Fruit fly (Drosophila melanogaster): ENCODE results near the gene Gapvd1.

The Gapvd1 gene

DNA sequence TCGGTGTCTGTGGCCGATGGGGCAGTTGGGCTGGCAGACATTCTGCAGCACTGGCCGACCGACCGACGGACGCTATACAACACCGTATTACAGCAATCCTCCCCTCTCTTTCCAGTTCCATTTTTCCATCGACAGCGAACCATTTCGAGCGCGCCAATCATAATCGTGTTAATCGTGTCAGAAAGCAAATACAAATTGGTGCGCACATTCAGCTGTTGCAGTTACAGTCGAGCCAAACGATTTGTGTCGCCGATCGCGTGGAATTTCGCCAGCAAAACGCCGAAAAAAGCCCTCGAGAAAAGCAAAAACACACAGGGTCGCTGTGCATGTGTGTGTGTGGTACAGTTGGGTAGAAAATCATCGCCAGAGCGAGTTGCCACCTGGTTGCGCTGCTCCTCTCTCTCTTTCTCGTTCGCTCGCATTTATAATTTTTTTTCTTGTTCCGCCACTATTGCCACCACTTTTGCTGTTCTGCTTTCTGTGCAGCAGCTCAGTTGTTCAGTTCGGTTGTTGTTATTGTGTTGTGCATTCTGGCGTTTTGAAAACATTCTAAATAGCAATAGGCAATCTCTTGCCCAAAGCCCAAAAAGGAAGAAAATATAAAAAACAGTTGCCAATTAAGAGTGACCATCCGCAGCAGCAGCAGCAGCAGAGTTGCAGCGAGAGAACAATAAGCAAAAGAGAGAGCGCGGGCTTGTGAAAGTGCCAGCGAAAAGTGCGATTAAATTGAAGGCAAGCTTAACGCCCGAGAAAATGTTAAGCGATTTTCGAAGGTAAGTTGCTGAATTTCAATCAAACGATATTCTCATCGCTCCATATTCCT is 25.5 kb downstream of the Gapvd1 start, which contains the start of gene CG1737 (continued):
- TF ChIP-seq stwl (tag; optimal IDR thresholded peaks at IDR 0.05) (no peak), trem (tag; optimal IDR thresholded peaks at IDR 0.05) (no peak), Sry-β (GFP tag; optimal IDR thresholded peaks at IDR 0.05) (no peak), dati (GFP tag; IDR thresholded peaks at IDR 0.05) (no peak), Lhr (GFP tag; optimal IDR thresholded peaks at IDR 0.05) (no peak), nau (GFP tag; optimal IDR thresholded peaks at IDR 0.05) (no peak), Elba2 (GFP tag; optimal IDR thresholded peaks at IDR 0.05) (no peak), Med (GFP tag) (peak; percentile 80), Awh (GFP tag; IDR thresholded peaks at IDR 0.05) (no peak), Ravus (GFP tag; IDR thresholded peaks at IDR 0.05) (no peak), CG12942 (GFP tag; optimal IDR thresholded peaks at IDR 0.05) (no peak), HLHmδ (GFP tag; optimal IDR thresholded peaks at IDR 0.05) (no peak), Xrp1 (GFP tag; IDR thresholded peaks at IDR 0.05) (0 out of 2 replicates have a peak, but pooled peaks have one; percentile 16), CG16813 (GFP tag; IDR thresholded peaks at IDR 0.05; ENCODE audit: partially characterized antibody) (no peak), CG15479 (GFP tag; optimal IDR thresholded peaks at IDR 0.05) (peak; percentile 56), HLH3B (GFP tag; IDR thresholded peaks at IDR 0.05) (no peak), ato (GFP tag; IDR thresholded peaks at IDR 0.05; ENCODE audit: partially characterized antibody) (no peak), peb (GFP tag; IDR thresholded peaks at IDR 0.05) (no peak), CG7928 (GFP tag; optimal IDR thresholded peaks at IDR 0.05) (no peak), CG15514 (GFP tag; optimal IDR thresholded peaks at IDR 0.05) (peak; percentile 74), dmrt11E (tag; optimal IDR thresholded peaks at IDR 0.05) (no peak), E2f1 (GFP tag; IDR thresholded peaks at IDR 0.05) (no peak), fru (optimal IDR thresholded peaks at IDR 0.05) (no peak), seq (GFP tag; IDR thresholded peaks at IDR 0.05) (0 out of 2 replicates have a peak, but pooled peaks have one; percentile 9), Rx (GFP tag; IDR thresholded peaks at IDR 0.05) (no peak), CG6683 (GFP tag; optimal IDR thresholded peaks at IDR 0.05) (no peak), HLH54F (GFP tag; optimal IDR thresholded peaks at IDR 0.05) (no peak), cas (GFP tag; IDR thresholded peaks at IDR 0.05) (no peak), CG10366 (GFP tag; IDR thresholded peaks at IDR 0.05) (no peak), ase (GFP tag; IDR thresholded peaks at IDR 0.05) (no peak), CG32772 (GFP tag; IDR thresholded peaks at IDR 0.05) (peak; percentile 66), BtbVII (GFP tag; optimal IDR thresholded peaks at IDR 0.05) (no peak), hbn (GFP tag; IDR thresholded peaks at IDR 0.05; ENCODE audit: partially characterized antibody) (0 out of 2 replicates have a peak, but pooled peaks have one; percentile 19), amos (GFP tag; IDR thresholded peaks at IDR 0.05; ENCODE audit: partially characterized antibody) (0 out of 2 replicates have a peak, but pooled peaks have one; percentile 8), ci (GFP tag; IDR thresholded peaks at IDR 0.05) (no peak), CG11398 (GFP tag; optimal IDR thresholded peaks at IDR 0.05) (no peak), insv (GFP tag; optimal IDR thresholded peaks at IDR 0.05) (no peak), Six4 (GFP tag; optimal IDR thresholded peaks at IDR 0.05) (no peak), kah (GFP tag; optimal IDR thresholded peaks at IDR 0.05) (no peak), org-1 (GFP tag; optimal IDR thresholded peaks at IDR 0.05) (no peak), CG7987 (GFP tag; optimal IDR thresholded peaks at IDR 0.05) (no peak), CG3065 (GFP tag; optimal IDR thresholded peaks at IDR 0.05) (no peak), chinmo (GFP tag; IDR thresholded peaks at IDR 0.05; ENCODE audit: partially characterized antibody) (peak; percentile 49; the same call in 1 of the 4 replicates), E2f2 (GFP tag; IDR thresholded peaks at IDR 0.05) (peak; percentile 37; the same call in 1 of the 2 replicates), prd (optimal IDR thresholded peaks at IDR 0.05) (no peak), prd (GFP tag; IDR thresholded peaks at IDR 0.05) (no peak), p53 (GFP tag; optimal IDR thresholded peaks at IDR 0.05) (no peak), fd102C (GFP tag; optimal IDR thresholded peaks at IDR 0.05) (no peak), CG12104 (GFP tag; optimal IDR thresholded peaks at IDR 0.05) (no peak), chn (GFP tag; optimal IDR thresholded peaks at IDR 0.05) (no peak)

All from whole organism, embryonic.